Fruit fly (Drosophila melanogaster) whole organism, embryonic: ENCODE results near the gene Nmdar1.
A peak's percentile ranks its signal among the peaks of the same experiment; 100 is the strongest.

Experiments
- BEAF-32 ChIP-seq: fragments of 200-800 bp; sonication (Bioruptor generic); optimal IDR thresholded peaks from 3 replicates; lab custom pipeline; 2017; ENCODE audit warnings: missing biosample characterization, missing genetic modification characterization, mild to moderate bottlenecking, moderate library complexity, missing genetic modification reagents
- Blimp-1 ChIP-seq: fragments of 200-800 bp; sonication (Bioruptor generic); optimal IDR thresholded peaks from 3 replicates; lab custom pipeline; 2018; ENCODE audit warnings: missing biosample characterization, missing genetic modification characterization, mild to moderate bottlenecking, moderate library complexity, missing genetic modification reagents
- CG1024 ChIP-seq: fragments of 200-800 bp; sonication (Bioruptor generic); IDR thresholded peaks from 2 replicates; pipeline ENCODE4 v1.3.6; 2022; ENCODE audit warnings: missing biosample characterization, missing genetic modification characterization
- CG10274 ChIP-seq: fragments of 200-800 bp; sonication (Bioruptor generic); optimal IDR thresholded peaks from 3 replicates; lab custom pipeline; 2017; ENCODE audit warnings: missing biosample characterization, mild to moderate bottlenecking, missing genetic modification characterization
- CG11398 ChIP-seq: fragments of 200-800 bp; sonication (Bioruptor generic); optimal IDR thresholded peaks from 2 replicates; lab custom pipeline; 2016; ENCODE audit warnings: missing biosample characterization, missing genetic modification characterization
- CG1233 ChIP-seq: fragments of 200-800 bp; sonication (Bioruptor generic); optimal IDR thresholded peaks from 4 replicates; lab custom pipeline; 2018; ENCODE audit warnings: missing biosample characterization, mild to moderate bottlenecking, missing genetic modification characterization
- CG1529 ChIP-seq: fragments of 200-800 bp; sonication (Bioruptor generic); optimal IDR thresholded peaks from 3 replicates; lab custom pipeline; 2018; ENCODE audit warnings: missing biosample characterization, missing genetic modification characterization
- CG18011 ChIP-seq: fragments of 200-800 bp; sonication (Bioruptor generic); optimal IDR thresholded peaks from 2 replicates; lab custom pipeline; 2017; ENCODE audit warnings: missing biosample characterization, missing genetic modification characterization, mild to moderate bottlenecking, moderate library complexity, missing genotype
- CG2129 ChIP-seq: fragments of 200-800 bp; sonication (Bioruptor generic); IDR thresholded peaks from 2 replicates; pipeline ENCODE4 v1.3.6; 2022; ENCODE audit warnings: missing biosample characterization, missing genetic modification characterization; ENCODE audit not compliant: partially characterized antibody
- CG2712 ChIP-seq: fragments of 200-800 bp; optimal IDR thresholded peaks from 3 replicates; lab custom pipeline; 2019; ENCODE audit warnings: missing biosample characterization, mild to moderate bottlenecking, missing genetic modification characterization, moderate library complexity
- CG30020 ChIP-seq: fragments of 200-800 bp; optimal IDR thresholded peaks from 2 replicates; lab custom pipeline; 2019; ENCODE audit warnings: missing biosample characterization, mild to moderate bottlenecking, missing genetic modification characterization, moderate library complexity
- CG31388 ChIP-seq: fragments of 200-800 bp; sonication (Bioruptor generic); optimal IDR thresholded peaks from 2 replicates; lab custom pipeline; 2016; ENCODE audit warnings: missing biosample characterization, missing genetic modification characterization
- CG31441 ChIP-seq: fragments of 200-800 bp; sonication (Bioruptor generic); IDR thresholded peaks from 2 replicates; pipeline ENCODE4 v1.3.6; 2022; ENCODE audit warnings: missing biosample characterization, missing genetic modification characterization
- CG3281 ChIP-seq: fragments of 200-800 bp; sonication (Bioruptor generic); optimal IDR thresholded peaks from 3 replicates; lab custom pipeline; 2017; ENCODE audit warnings: missing biosample characterization, mild to moderate bottlenecking, missing genetic modification characterization
- CG3847 ChIP-seq: fragments of 200-800 bp; sonication (Bioruptor generic); IDR thresholded peaks from 2 replicates; pipeline ENCODE4 v1.3.6; 2022; ENCODE audit warnings: missing biosample characterization, missing genetic modification characterization
- CG4328 ChIP-seq: fragments of 200-800 bp; sonication (Bioruptor generic); optimal IDR thresholded peaks from 3 replicates; lab custom pipeline; 2017; ENCODE audit warnings: missing biosample characterization, missing genetic modification reagents, missing genetic modification characterization
- CG4404 ChIP-seq: fragments of 200-800 bp; sonication (Bioruptor generic); IDR thresholded peaks from 2 replicates; pipeline ENCODE4 v1.3.6; 2022; ENCODE audit warnings: missing biosample characterization, missing genetic modification characterization
- CG4820 ChIP-seq: fragments of 200-800 bp; sonication (Bioruptor generic); optimal IDR thresholded peaks from 3 replicates; lab custom pipeline; 2016; ENCODE audit warnings: missing biosample characterization, missing genetic modification characterization
- CG5953 ChIP-seq: fragments of 200-800 bp; sonication (Bioruptor generic); IDR thresholded peaks from 2 replicates; pipeline ENCODE4 v1.3.6; 2022; ENCODE audit warnings: missing biosample characterization, missing genetic modification characterization
- CG6654 ChIP-seq: fragments of 200-800 bp; sonication (Bioruptor generic); optimal IDR thresholded peaks from 2 replicates; lab custom pipeline; 2017; ENCODE audit warnings: missing biosample characterization, mild to moderate bottlenecking, missing genetic modification characterization
- CG8944 ChIP-seq: fragments of 200-800 bp; sonication (Bioruptor generic); optimal IDR thresholded peaks from 3 replicates; lab custom pipeline; 2016; ENCODE audit warnings: missing biosample characterization, missing genetic modification characterization
- CG9797 ChIP-seq: fragments of 200-800 bp; sonication (Bioruptor generic); optimal IDR thresholded peaks from 3 replicates; lab custom pipeline; 2018; ENCODE audit warnings: missing biosample characterization, mild to moderate bottlenecking, missing genetic modification characterization
- CG9932 ChIP-seq: fragments of 200-800 bp; sonication (Bioruptor generic); IDR thresholded peaks from 2 replicates; pipeline ENCODE4 v1.3.6; 2022; ENCODE audit warnings: missing biosample characterization, missing genetic modification characterization
- CkIIα-i1 ChIP-seq: fragments of 200-800 bp; sonication (Bioruptor generic); IDR thresholded peaks from 2 replicates; pipeline ENCODE4 v1.3.6; 2022; ENCODE audit warnings: missing biosample characterization, missing genetic modification characterization
- D19B ChIP-seq: fragments of 200-800 bp; sonication (Bioruptor generic); optimal IDR thresholded peaks from 2 replicates; lab custom pipeline; 2017; ENCODE audit warnings: missing biosample characterization, mild to moderate bottlenecking, missing genetic modification characterization
- ERR ChIP-seq: fragments of 200-800 bp; sonication (Bioruptor generic); optimal IDR thresholded peaks from 2 replicates; lab custom pipeline; 2016; ENCODE audit warnings: missing biosample characterization, missing genetic modification characterization
- Elba2 ChIP-seq: fragments of 200-800 bp; sonication (Bioruptor generic); optimal IDR thresholded peaks from 3 replicates; lab custom pipeline; 2016; ENCODE audit warnings: missing biosample characterization, missing genetic modification characterization
- Kr ChIP-seq: fragments of 200-800 bp; sonication (Bioruptor generic); optimal IDR thresholded peaks from 2 replicates; lab custom pipeline; 2017; ENCODE audit warnings: missing biosample characterization, mild to moderate bottlenecking, missing genetic modification characterization
- Max ChIP-seq: fragments of 200-800 bp; sonication (Bioruptor generic); optimal IDR thresholded peaks from 2 replicates; lab custom pipeline; 2016; ENCODE audit warnings: missing biosample characterization, mild to moderate bottlenecking, missing genetic modification characterization
- NC2β ChIP-seq: fragments of 200-800 bp; sonication (Bioruptor generic); optimal IDR thresholded peaks from 2 replicates; lab custom pipeline; 2016; ENCODE audit warnings: missing biosample characterization, missing genetic modification characterization
- Optix ChIP-seq: fragments of 200-800 bp; sonication (Bioruptor generic); IDR thresholded peaks from 3 replicates; pipeline ENCODE4 v1.3.6; 2022; ENCODE audit warnings: missing biosample characterization, missing genetic modification characterization
- Pdp1 ChIP-seq, 2 experiments: fragments of 200-800 bp; sonication (Bioruptor generic); optimal IDR thresholded peaks; 3 replicates each; lab custom pipeline; 2016; ENCODE audit warnings: missing biosample characterization in 2 of 2, missing genetic modification characterization in 2 of 2, mild to moderate bottlenecking in 1 of 2, moderate library complexity in 1 of 2
- bowl ChIP-seq: fragments of 200-800 bp; sonication (Bioruptor generic); IDR thresholded peaks from 2 replicates; pipeline ENCODE4 v1.3.6; 2022; ENCODE audit warnings: missing biosample characterization, missing genetic modification characterization
- crc ChIP-seq: fragments of 200-800 bp; sonication (Bioruptor generic); optimal IDR thresholded peaks from 2 replicates; lab custom pipeline; 2016; ENCODE audit warnings: missing biosample characterization, missing genetic modification characterization
- disco-r ChIP-seq: fragments of 200-800 bp; sonication (Bioruptor generic); optimal IDR thresholded peaks from 2 replicates; lab custom pipeline; 2016; ENCODE audit warnings: missing biosample characterization, missing genetic modification characterization
- emc ChIP-seq: fragments of 200-800 bp; sonication (Bioruptor generic); optimal IDR thresholded peaks from 2 replicates; lab custom pipeline; 2016; ENCODE audit warnings: missing biosample characterization, missing genetic modification characterization
- ems ChIP-seq: fragments of 200-800 bp; sonication (Bioruptor generic); optimal IDR thresholded peaks from 3 replicates; lab custom pipeline; 2016; ENCODE audit warnings: missing biosample characterization, missing genetic modification characterization
- exex ChIP-seq: fragments of 200-800 bp; sonication (Bioruptor generic); optimal IDR thresholded peaks from 4 replicates; lab custom pipeline; 2018; ENCODE audit warnings: missing biosample characterization, mild to moderate bottlenecking, missing genetic modification characterization, moderate library complexity
- fd96Cb ChIP-seq: fragments of 200-800 bp; sonication (Bioruptor generic); optimal IDR thresholded peaks from 2 replicates; lab custom pipeline; 2018; ENCODE audit warnings: missing biosample characterization, mild to moderate bottlenecking, missing genetic modification characterization, moderate library complexity
- jigr1 ChIP-seq: fragments of 200-800 bp; sonication (Bioruptor generic); IDR thresholded peaks from 3 replicates; pipeline ENCODE4 v1.3.6; 2022; ENCODE audit warnings: missing biosample characterization, missing genetic modification characterization
- lov ChIP-seq, 2 experiments: fragments of 200-800 bp in 1 of 2; fragments of >200 bp in 1 of 2; sonication (Bioruptor generic) in 1 of 2; IDR thresholded peaks in 1 of 2; optimal IDR thresholded peaks in 1 of 2; 2 replicates in 1 of 2; 3 replicates in 1 of 2; pipeline versions ENCODE4 v1.3.6 to Lab custom; 2017 to 2022; ENCODE audit warnings: missing biosample characterization in 1 of 2, missing genetic modification characterization in 1 of 2
- onecut ChIP-seq: fragments of 200-800 bp; sonication (Bioruptor generic); IDR thresholded peaks from 2 replicates; pipeline ENCODE4 v1.3.6; 2022; ENCODE audit warnings: missing biosample characterization, missing genetic modification characterization
- pan ChIP-seq, 4 experiments: fragments of >200 bp in 3 of 4; fragments of 200-800 bp in 1 of 4; sonication (Bioruptor generic) in 1 of 4; optimal IDR thresholded peaks in 3 of 4; IDR thresholded peaks in 1 of 4; 2 replicates each; pipeline versions ENCODE4 v1.3.6 to Lab custom; 2017 to 2022; ENCODE audit warnings: missing biosample characterization in 2 of 4, missing genetic modification characterization in 2 of 4, mixed read lengths in 1 of 4
- pfk ChIP-seq: fragments of 200-800 bp; sonication (Bioruptor generic); optimal IDR thresholded peaks from 2 replicates; lab custom pipeline; 2018; ENCODE audit warnings: missing biosample characterization, mild to moderate bottlenecking, missing genetic modification characterization, moderate library complexity
- pum ChIP-seq: fragments of 200-800 bp; sonication (Bioruptor generic); optimal IDR thresholded peaks from 2 replicates; lab custom pipeline; 2016; ENCODE audit warnings: missing biosample characterization, missing genetic modification characterization
- pzg ChIP-seq: fragments of 200-800 bp; sonication (Bioruptor generic); optimal IDR thresholded peaks from 3 replicates; lab custom pipeline; 2018; ENCODE audit warnings: missing biosample characterization, mild to moderate bottlenecking, missing genetic modification characterization, moderate library complexity
- ranshi ChIP-seq: fragments of 200-800 bp; sonication (Bioruptor generic); IDR thresholded peaks from 2 replicates; pipeline ENCODE4 v1.3.6; 2022; ENCODE audit warnings: missing biosample characterization, missing genetic modification characterization
- seq ChIP-seq: fragments of 200-800 bp; sonication (Bioruptor generic); IDR thresholded peaks from 2 replicates; pipeline ENCODE4 v1.3.6; 2022; ENCODE audit warnings: missing biosample characterization, missing genetic modification characterization
- ttk ChIP-seq: fragments of 200-800 bp; sonication (Bioruptor generic); IDR thresholded peaks from 2 replicates; pipeline ENCODE4 v2.1.2; 2022; ENCODE audit warnings: missing biosample characterization, missing genetic modification characterization
- unc-4 ChIP-seq: fragments of 200-800 bp; sonication (Bioruptor generic); IDR thresholded peaks from 2 replicates; pipeline ENCODE4 v1.3.6; 2022; ENCODE audit warnings: missing biosample characterization, missing genetic modification characterization; ENCODE audit not compliant: partially characterized antibody

Nmdar1 gene

DNA sequence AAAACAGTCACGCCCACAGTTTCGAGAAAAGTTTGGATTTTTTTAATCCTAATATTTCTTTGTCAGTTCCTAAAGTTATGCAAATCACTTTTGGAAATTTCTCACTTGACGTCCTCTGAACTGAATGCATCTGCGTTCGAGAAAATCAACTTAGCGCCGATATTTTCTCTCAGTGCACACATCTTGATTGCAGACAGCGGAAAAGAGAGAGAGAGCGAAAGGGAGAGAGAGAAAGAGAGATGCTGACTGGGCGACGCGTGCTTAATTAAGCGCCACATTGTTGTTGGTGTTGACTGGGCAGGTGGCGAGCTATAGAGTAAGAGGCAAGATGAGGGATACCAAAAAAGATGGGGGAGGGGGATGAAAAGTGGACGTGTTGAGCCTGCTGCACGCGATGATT is 4.5 kb downstream of the Nmdar1 start (continued):
- no peak for TF ChIP-seq lov (optimal IDR thresholded peaks at IDR 0.05; lab: Kevin White, UChicago)
- TF ChIP-seq lov (GFP tag; IDR thresholded peaks at IDR 0.05; lab: Robert Waterston, UW), result 0 out of 3 replicates have a peak, but pooled peaks have one; percentile 49
- peak; percentile 39 for TF ChIP-seq fd96Cb (tag; lab: Kevin White, UChicago)
- no peak for TF ChIP-seq jigr1
- no peak for TF ChIP-seq exex (tag; lab: Kevin White, UChicago)
- peak; percentile 11 for TF ChIP-seq NC2β
- peak; percentile 37 to 48 for TF ChIP-seq Pdp1 (GFP tag; optimal IDR thresholded peaks at IDR 0.05; lab: Kevin White, UChicago)
- no peak for TF ChIP-seq BEAF-32 (GFP tag; lab: Kevin White, UChicago)
- TF ChIP-seq CG1233, result peak; percentile 23
- no peak for TF ChIP-seq CG2129 (GFP tag; lab: Robert Waterston, UW)
- TF ChIP-seq Kr (GFP tag; lab: Kevin White, UChicago), result no peak
- TF ChIP-seq ttk, result peak; percentile 68
- TF ChIP-seq ranshi (GFP tag; lab: Robert Waterston, UW), result peak; percentile 30; the same call in 1 of the 2 replicates
- no peak for TF ChIP-seq emc (GFP tag; lab: Kevin White, UChicago)
- TF ChIP-seq unc-4 (GFP tag; lab: Robert Waterston, UW), result no peak
- no peak for TF ChIP-seq Elba2
- peak; percentile 45 for TF ChIP-seq CG11398
- TF ChIP-seq D19B, result peak; percentile 17
- TF ChIP-seq CkIIα-i1, result no peak
- no peak for TF ChIP-seq CG31388 (GFP tag; lab: Kevin White, UChicago)
- peak; percentile 11 for TF ChIP-seq CG6654 (GFP tag; lab: Kevin White, UChicago)
- peak; percentile 17; the same call in 1 of the 3 replicates for TF ChIP-seq Optix (GFP tag; lab: Robert Waterston, UW)
- TF ChIP-seq Max (GFP tag; lab: Kevin White, UChicago), result no peak
- no peak for TF ChIP-seq pan (optimal IDR thresholded peaks at IDR 0.05; lab: Kevin White, UChicago)
- peak in 1 of 2 experiments; percentile 66 for TF ChIP-seq pan (GFP tag; optimal IDR thresholded peaks at IDR 0.05 in 1 of 2, IDR thresholded peaks at IDR 0.05 in 1 of 2)
- TF ChIP-seq CG8944 (GFP tag; lab: Kevin White, UChicago), result peak; percentile 38
- TF ChIP-seq CG30020, result no peak
- TF ChIP-seq CG2712 (tag; lab: Kevin White, UChicago), result peak; percentile 58
- TF ChIP-seq CG5953 (GFP tag; lab: Robert Waterston, UW), result 0 out of 2 replicates have a peak, but pooled peaks have one; percentile 18
- no peak for TF ChIP-seq CG10274 (GFP tag; lab: Kevin White, UChicago)
- TF ChIP-seq Blimp-1 (GFP tag; lab: Kevin White, UChicago), result peak; percentile 56
- no peak for TF ChIP-seq pfk (GFP tag; lab: Kevin White, UChicago)
- no peak for TF ChIP-seq pzg
- peak; percentile 11 for TF ChIP-seq ems
- TF ChIP-seq CG9932 (GFP tag; lab: Robert Waterston, UW), result no peak
- no peak for TF ChIP-seq CG3281 (GFP tag; lab: Kevin White, UChicago)
- peak; percentile 46 for TF ChIP-seq onecut (GFP tag; lab: Robert Waterston, UW)
- no peak for TF ChIP-seq CG9797 (GFP tag; lab: Kevin White, UChicago)
- TF ChIP-seq CG4404 (GFP tag; lab: Robert Waterston, UW), result no peak
- TF ChIP-seq CG4328 (GFP tag; lab: Kevin White, UChicago), result no peak
- TF ChIP-seq pum, result peak; percentile 54
- TF ChIP-seq CG3847 (GFP tag; lab: Robert Waterston, UW), result no peak
- TF ChIP-seq CG18011, result no peak
- TF ChIP-seq seq (GFP tag; lab: Robert Waterston, UW), result no peak
- TF ChIP-seq CG1024 (GFP tag; lab: Robert Waterston, UW), result no peak
- TF ChIP-seq bowl (GFP tag; lab: Robert Waterston, UW), result no peak
- peak; percentile 20 for TF ChIP-seq CG4820 (GFP tag; lab: Kevin White, UChicago)
- peak; percentile 27 for TF ChIP-seq CG1529
- TF ChIP-seq crc (GFP tag; lab: Kevin White, UChicago), result peak; percentile 19
- TF ChIP-seq ERR, result no peak
- TF ChIP-seq disco-r (GFP tag; lab: Kevin White, UChicago), result no peak
- TF ChIP-seq CG31441 (GFP tag; lab: Robert Waterston, UW), result peak; percentile 65
